Worm (Caenorhabditis elegans): ENCODE results near the gene sqv-7.

Gene sqv-7

ce11 chrII:7029524-7029923 lies 17.0 kb upstream of the sqv-7 start:
- TF ChIP-seq tbx-7 (tag; optimal IDR thresholded peaks at IDR 0.05) (no peak), hlh-15 (tag; optimal IDR thresholded peaks at IDR 0.05) (no peak), ceh-34 (tag; optimal IDR thresholded peaks at IDR 0.05) (no peak), sox-2 (GFP tag; IDR thresholded peaks at IDR 0.05) (no peak), dve-1 (tag; optimal IDR thresholded peaks at IDR 0.05) (no peak), elt-2 (tag; optimal IDR thresholded peaks at IDR 0.05) (no peak), pqm-1 (tag; optimal IDR thresholded peaks at IDR 0.05) (no peak), dmd-4 (tag; optimal IDR thresholded peaks at IDR 0.05; ENCODE audit: borderline replicate concordance) (no peak), tbx-2 (tag; optimal IDR thresholded peaks at IDR 0.05) (no peak), fkh-6 (tag; optimal IDR thresholded peaks at IDR 0.05) (no peak), zip-5 (tag; optimal IDR thresholded peaks at IDR 0.05) (no peak), ref-2 (tag; optimal IDR thresholded peaks at IDR 0.05) (no peak), npax-4 (tag; optimal IDR thresholded peaks at IDR 0.05) (no peak), fax-1 (tag; optimal IDR thresholded peaks at IDR 0.05) (no peak), ceh-18 (tag; optimal IDR thresholded peaks at IDR 0.05) (no peak), fkh-10 (GFP tag; optimal IDR thresholded peaks at IDR 0.05) (no peak), C08G9.2 (tag; optimal IDR thresholded peaks at IDR 0.05) (no peak)

ce11 chrII:7024897-7025852 lies 12.7 kb upstream of the sqv-7 start, which contains the start of gene znf-598:
Gene znf-598 (plus strand): TSS chrII:7025802.
- TF ChIP-seq F13H6.1 (tag; optimal IDR thresholded peaks at IDR 0.05) (no peak), nfya-1 (tag; optimal IDR thresholded peaks at IDR 0.05) (peak; percentile 10), unc-3 (GFP tag; conservative IDR thresholded peaks at IDR 0.05) (no peak), unc-3 (tag; optimal IDR thresholded peaks at IDR 0.05) (peak; percentile 16), pqm-1 (tag; optimal IDR thresholded peaks at IDR 0.05) (no peak), eyg-1 (tag; optimal IDR thresholded peaks at IDR 0.05) (no peak), ceh-6 (GFP tag; optimal IDR thresholded peaks at IDR 0.05) (no peak)

ce11 chrII:7022370-7023001 lies 10.0 kb upstream of the sqv-7 start, which contains the start of the genes lst-6 and lst-5:
Gene lst-6 (minus strand): TSS chrII:7022509.
Gene lst-5 (plus strand): TSS chrII:7022913.
- TF ChIP-seq pag-3 (tag; optimal IDR thresholded peaks at IDR 0.05; ENCODE audit: borderline replicate concordance) = no peak
- no peak for TF ChIP-seq ceh-31 (tag; optimal IDR thresholded peaks at IDR 0.05)
- TF ChIP-seq ttx-3 (tag; optimal IDR thresholded peaks at IDR 0.05) = no peak
- no peak for TF ChIP-seq pax-1 (tag; optimal IDR thresholded peaks at IDR 0.05)
- no peak for TF ChIP-seq rnt-1 (tag; optimal IDR thresholded peaks at IDR 0.05)
- TF ChIP-seq nfya-1 (tag; optimal IDR thresholded peaks at IDR 0.05) = peak; percentile 45
- no peak for TF ChIP-seq unc-3 (GFP tag; conservative IDR thresholded peaks at IDR 0.05)
- no peak for TF ChIP-seq unc-3 (tag; optimal IDR thresholded peaks at IDR 0.05)
- no peak for TF ChIP-seq F13H6.1 (tag; optimal IDR thresholded peaks at IDR 0.05)
- peak; percentile 24 for TF ChIP-seq ceh-48 (tag; optimal IDR thresholded peaks at IDR 0.05)
- peak; percentile 86 for TF ChIP-seq elt-2 (tag; optimal IDR thresholded peaks at IDR 0.05)
- no peak for TF ChIP-seq ztf-16 (tag; optimal IDR thresholded peaks at IDR 0.05)
- no peak for TF ChIP-seq ceh-9 (tag; optimal IDR thresholded peaks at IDR 0.05)
- no peak for TF ChIP-seq pat-9 (tag; optimal IDR thresholded peaks at IDR 0.05)
- TF ChIP-seq hlh-15 (tag; optimal IDR thresholded peaks at IDR 0.05) = no peak
- no peak for TF ChIP-seq lin-11 (tag; optimal IDR thresholded peaks at IDR 0.05)
- TF ChIP-seq unc-42 (tag; optimal IDR thresholded peaks at IDR 0.05) = peak; percentile 72
- TF ChIP-seq ceh-30 (tag; optimal IDR thresholded peaks at IDR 0.05) = no peak
- TF ChIP-seq syd-9 (tag; optimal IDR thresholded peaks at IDR 0.05) = no peak
- TF ChIP-seq ama-1 (optimal IDR thresholded peaks at IDR 0.05) = no peak
- TF ChIP-seq hlh-8 (tag; optimal IDR thresholded peaks at IDR 0.05) = no peak
- no peak for TF ChIP-seq ref-2 (tag; optimal IDR thresholded peaks at IDR 0.05)
- no peak for TF ChIP-seq ceh-6 (GFP tag; optimal IDR thresholded peaks at IDR 0.05)
- TF ChIP-seq mec-3 (tag; optimal IDR thresholded peaks at IDR 0.05; ENCODE audit: borderline replicate concordance) = no peak
- no peak for TF ChIP-seq sox-2 (GFP tag; IDR thresholded peaks at IDR 0.05)
- TF ChIP-seq ceh-34 (tag; optimal IDR thresholded peaks at IDR 0.05) = no peak
- peak; percentile 58 for TF ChIP-seq tbx-2 (tag; optimal IDR thresholded peaks at IDR 0.05)
- TF ChIP-seq dve-1 (tag; optimal IDR thresholded peaks at IDR 0.05) = peak; percentile 23
- no peak for TF ChIP-seq ceh-22 (tag; optimal IDR thresholded peaks at IDR 0.05)
- TF ChIP-seq K09A11.1 (tag; optimal IDR thresholded peaks at IDR 0.05; ENCODE audit: insufficient read depth) = no peak
- no peak for TF ChIP-seq npax-4 (tag; optimal IDR thresholded peaks at IDR 0.05)
- TF ChIP-seq odd-2 (tag; optimal IDR thresholded peaks at IDR 0.05) = no peak
- TF ChIP-seq ceh-19 (GFP tag; optimal IDR thresholded peaks at IDR 0.05) = no peak
- TF ChIP-seq elt-4 (tag; optimal IDR thresholded peaks at IDR 0.05) = no peak
- no peak for TF ChIP-seq K02D7.2 (tag; optimal IDR thresholded peaks at IDR 0.05)
